Worm (Caenorhabditis elegans) whole organism, L1 larva: ENCODE data around the gene C55A6.10.

Experiments
- C04F5.9 ChIP-seq: sonication (generic microtip); optimal IDR thresholded peaks from 2 replicates; lab custom pipeline; 2016; ENCODE audit warnings: missing genetic modification characterization, missing compliant biosample characterization
- C16A3.4 ChIP-seq: fragments of 150-350 bp; optimal IDR thresholded peaks from 2 replicates; lab custom pipeline; 2014; ENCODE audit warnings: missing biosample characterization, missing genetic modification characterization
- C34B4.2 ChIP-seq: sonication (generic microtip); optimal IDR thresholded peaks from 2 replicates; lab custom pipeline; 2017; ENCODE audit warnings: mild to moderate bottlenecking, missing genetic modification characterization, missing compliant biosample characterization
- F16B12.6 ChIP-seq: fragments of 150-350 bp; optimal IDR thresholded peaks from 2 replicates; lab custom pipeline; 2014; ENCODE audit warnings: missing biosample characterization, missing genetic modification characterization
- alr-1 ChIP-seq: fragments of 200-800 bp; sonication (Bioruptor generic); optimal IDR thresholded peaks from 2 replicates; lab custom pipeline; 2018; ENCODE audit warnings: borderline replicate concordance, mild to moderate bottlenecking, missing genetic modification characterization, missing compliant biosample characterization
- aly-2 ChIP-seq: fragments of 150-350 bp; optimal IDR thresholded peaks from 2 replicates; lab custom pipeline; 2014; ENCODE audit warnings: missing biosample characterization, missing genetic modification characterization
- ama-1 ChIP-seq: fragments of 150-350 bp; optimal IDR thresholded peaks from 2 replicates; lab custom pipeline; 2014
- ceh-63 ChIP-seq: fragments of 200-800 bp; sonication (Bioruptor generic); optimal IDR thresholded peaks from 2 replicates; lab custom pipeline; 2018; ENCODE audit warnings: mild to moderate bottlenecking, missing genetic modification characterization, missing compliant biosample characterization
- ceh-8 ChIP-seq: fragments of 200-800 bp; sonication (Bioruptor generic); optimal IDR thresholded peaks from 2 replicates; lab custom pipeline; 2018; ENCODE audit warnings: mild to moderate bottlenecking, missing genetic modification characterization, moderate library complexity, missing compliant biosample characterization
- ceh-82 ChIP-seq, 3 experiments: fragments of 150-350 bp in 1 of 3; sonication (generic microtip) in 2 of 3; optimal IDR thresholded peaks; 2 replicates each; lab custom pipeline; 2014 to 2017; ENCODE audit warnings: missing biosample characterization in 3 of 3, missing genetic modification characterization in 3 of 3
- ceh-90 ChIP-seq: sonication (generic microtip); optimal IDR thresholded peaks from 2 replicates; lab custom pipeline; 2016; ENCODE audit warnings: missing genetic modification characterization, missing compliant biosample characterization
- dsc-1 ChIP-seq: sonication (generic microtip); optimal IDR thresholded peaks from 2 replicates; lab custom pipeline; 2016; ENCODE audit warnings: mild to moderate bottlenecking, missing genetic modification characterization, missing compliant biosample characterization
- efl-1 ChIP-seq, 4 experiments: fragments of 150-350 bp; optimal IDR thresholded peaks in 3 of 4; peaks in 1 of 4; 1 replicate in 1 of 4; 2 replicates in 3 of 4; lab custom pipeline; 2014; ENCODE audit warnings: missing biosample characterization in 2 of 4, missing genetic modification characterization in 2 of 4, missing genetic modification reagents in 2 of 4
- efl-3 ChIP-seq: fragments of 200-800 bp; sonication (Bioruptor generic); optimal IDR thresholded peaks from 2 replicates; lab custom pipeline; 2018; ENCODE audit warnings: mild to moderate bottlenecking, missing genetic modification characterization, missing compliant biosample characterization
- egl-13 ChIP-seq: sonication (generic microtip); optimal IDR thresholded peaks from 2 replicates; lab custom pipeline; 2016; ENCODE audit warnings: missing genotype, missing genetic modification reagents, missing genetic modification characterization, missing compliant biosample characterization
- egl-27 ChIP-seq, 2 experiments: fragments of 150-350 bp in 1 of 2; sonication (generic microtip); optimal IDR thresholded peaks; 3 replicates each; lab custom pipeline; 2017 to 2018; ENCODE audit warnings: missing biosample characterization in 2 of 2, missing genetic modification characterization in 2 of 2, missing genetic modification reagents in 2 of 2
- elt-2 ChIP-seq: sonication (generic microtip); optimal IDR thresholded peaks from 2 replicates; lab custom pipeline; 2016; ENCODE audit warnings: missing genetic modification characterization, mild to moderate bottlenecking, inconsistent platforms, missing compliant biosample characterization, missing genetic modification reagents
- fos-1 ChIP-seq: fragments of 150-350 bp; optimal IDR thresholded peaks from 2 replicates; lab custom pipeline; 2014; ENCODE audit warnings: missing biosample characterization, missing genetic modification characterization
- grh-1 ChIP-seq: fragments of 200-800 bp; sonication (Bioruptor generic); IDR thresholded peaks from 2 replicates; pipeline ENCODE4 v1.3.6; 2022; ENCODE audit warnings: missing genetic modification reagents, missing genetic modification characterization, missing compliant biosample characterization
- hlh-17 ChIP-seq: fragments of 200-800 bp; sonication (Bioruptor generic); optimal IDR thresholded peaks from 2 replicates; lab custom pipeline; 2018; ENCODE audit warnings: missing genetic modification characterization, mild to moderate bottlenecking, missing compliant biosample characterization, moderate library complexity, borderline replicate concordance
- hpl-2 ChIP-seq: fragments of 150-350 bp; optimal IDR thresholded peaks from 2 replicates; lab custom pipeline; 2014; ENCODE audit warnings: missing biosample characterization, missing genetic modification reagents, missing genetic modification characterization
- isw-1 ChIP-seq: fragments of 200-800 bp; sonication (Bioruptor generic); IDR thresholded peaks from 2 replicates; pipeline ENCODE4 v1.3.6; 2022; ENCODE audit warnings: missing genetic modification characterization, missing compliant biosample characterization
- jun-1 ChIP-seq: fragments of 150-350 bp; optimal IDR thresholded peaks from 2 replicates; lab custom pipeline; 2014; ENCODE audit warnings: missing biosample characterization, missing genetic modification reagents, missing genetic modification characterization
- lin-14 ChIP-seq: fragments of 200-800 bp; sonication (Bioruptor generic); optimal IDR thresholded peaks from 2 replicates; lab custom pipeline; 2018; ENCODE audit warnings: mild to moderate bottlenecking, missing genetic modification characterization, moderate library complexity, missing compliant biosample characterization
- lin-35 ChIP-seq, 2 experiments: fragments of 150-350 bp; optimal IDR thresholded peaks; 2 replicates each; lab custom pipeline; 2014; ENCODE audit warnings: missing biosample characterization in 2 of 2, missing genetic modification characterization in 2 of 2, missing genetic modification reagents in 2 of 2
- lin-39 ChIP-seq: fragments of 150-350 bp; optimal IDR thresholded peaks from 2 replicates; lab custom pipeline; 2014; ENCODE audit warnings: missing biosample characterization, missing genetic modification reagents, missing genetic modification characterization
- mef-2 ChIP-seq: fragments of 150-350 bp; optimal IDR thresholded peaks from 2 replicates; lab custom pipeline; 2014; ENCODE audit warnings: missing biosample characterization, missing genetic modification characterization
- mep-1 ChIP-seq: fragments of 150-350 bp; optimal IDR thresholded peaks from 2 replicates; lab custom pipeline; 2014; ENCODE audit warnings: missing biosample characterization, missing genetic modification characterization
- nhr-11 ChIP-seq: fragments of 150-350 bp; optimal IDR thresholded peaks from 2 replicates; lab custom pipeline; 2014; ENCODE audit warnings: missing biosample characterization, missing genetic modification characterization
- nhr-12 ChIP-seq: sonication (generic microtip); optimal IDR thresholded peaks from 2 replicates; lab custom pipeline; 2017; ENCODE audit warnings: missing biosample characterization, missing genetic modification characterization
- nhr-19 ChIP-seq: fragments of 200-800 bp; sonication (Bioruptor generic); conservative IDR thresholded peaks from 2 replicates; pipeline ENCODE4 v1.3.6; 2022; ENCODE audit warnings: missing genetic modification characterization, missing compliant biosample characterization
- nhr-76 ChIP-seq: sonication (generic microtip); optimal IDR thresholded peaks from 2 replicates; lab custom pipeline; 2017; ENCODE audit warnings: missing biosample characterization, missing genetic modification characterization
- nhr-85 ChIP-seq: sonication (generic microtip); peaks from one replicate; lab custom pipeline; 2016; ENCODE audit warnings: missing genetic modification characterization, inconsistent platforms, missing compliant biosample characterization
- nhr-90 ChIP-seq: sonication (generic microtip); optimal IDR thresholded peaks from 2 replicates; lab custom pipeline; 2016; ENCODE audit warnings: mild to moderate bottlenecking, missing genetic modification characterization, missing compliant biosample characterization; ENCODE audit not compliant: poor library complexity
- rnt-1 ChIP-seq: sonication (generic microtip); optimal IDR thresholded peaks from 2 replicates; lab custom pipeline; 2016; ENCODE audit warnings: mild to moderate bottlenecking, missing genetic modification characterization, moderate library complexity, missing compliant biosample characterization
- skn-1 ChIP-seq: fragments of 150-350 bp; optimal IDR thresholded peaks from 2 replicates; lab custom pipeline; 2014; ENCODE audit warnings: missing biosample characterization, missing genetic modification characterization
- snpc-4 ChIP-seq: fragments of 150-350 bp; optimal IDR thresholded peaks from 2 replicates; lab custom pipeline; 2014; ENCODE audit warnings: missing biosample characterization, missing genetic modification characterization
- snu-23 ChIP-seq: sonication (generic microtip); optimal IDR thresholded peaks from 2 replicates; lab custom pipeline; 2016; ENCODE audit warnings: missing genetic modification characterization, missing compliant biosample characterization
- sptf-1 ChIP-seq: fragments of 150-350 bp; optimal IDR thresholded peaks from 2 replicates; lab custom pipeline; 2014; ENCODE audit warnings: missing biosample characterization, missing genetic modification characterization
- unc-130 ChIP-seq: fragments of 150-350 bp; optimal IDR thresholded peaks from 2 replicates; lab custom pipeline; 2017; ENCODE audit warnings: missing biosample characterization, missing genetic modification characterization, inconsistent platforms
- unc-30 ChIP-seq: sonication (generic microtip); optimal IDR thresholded peaks from 2 replicates; lab custom pipeline; 2017; ENCODE audit warnings: missing biosample characterization, missing genetic modification characterization
- unc-62 ChIP-seq: fragments of 150-350 bp; optimal IDR thresholded peaks from 2 replicates; lab custom pipeline; 2014; ENCODE audit warnings: missing biosample characterization, missing genetic modification reagents, missing genetic modification characterization
- unc-86 ChIP-seq: sonication (generic microtip); optimal IDR thresholded peaks from 2 replicates; lab custom pipeline; 2016; ENCODE audit warnings: missing genetic modification characterization, missing compliant biosample characterization
- vab-15 ChIP-seq: sonication (generic microtip); optimal IDR thresholded peaks from 2 replicates; lab custom pipeline; 2017; ENCODE audit warnings: missing genotype, mild to moderate bottlenecking, missing genetic modification characterization, missing compliant biosample characterization
- xbp-1 ChIP-seq: sonication (generic microtip); optimal IDR thresholded peaks from 2 replicates; lab custom pipeline; 2016; ENCODE audit warnings: missing genetic modification characterization, missing compliant biosample characterization
- zip-4 ChIP-seq: fragments of 200-800 bp; sonication (Bioruptor generic); optimal IDR thresholded peaks from 2 replicates; lab custom pipeline; 2018; ENCODE audit warnings: mild to moderate bottlenecking, missing genetic modification characterization, moderate library complexity, missing compliant biosample characterization
- ztf-4 ChIP-seq: fragments of 150-350 bp; optimal IDR thresholded peaks from 2 replicates; lab custom pipeline; 2014; ENCODE audit warnings: missing biosample characterization, missing genetic modification characterization

C55A6.10 gene

DNA sequence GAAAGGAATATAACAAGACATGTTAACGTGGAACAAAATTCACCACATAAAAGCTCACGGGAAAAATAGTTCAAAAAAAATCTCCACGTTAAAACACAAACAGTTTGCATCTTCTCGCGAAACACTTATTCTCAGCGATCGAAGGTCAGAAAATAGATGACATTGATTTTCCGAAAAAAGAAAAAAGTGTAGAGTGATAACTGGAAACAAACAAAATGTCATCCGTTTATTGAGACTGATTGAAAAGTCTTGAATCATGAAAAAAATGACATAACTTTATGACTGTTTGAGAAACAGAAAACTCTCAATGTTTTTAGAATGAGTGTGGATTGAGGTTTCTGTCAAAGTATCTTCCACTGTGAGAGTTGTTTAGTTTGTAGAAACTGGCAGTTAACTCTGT, 12.6 kb downstream of the C55A6.10 start, which contains the start of gene C55A6.4:
C55A6.4 (minus strand) TSS at position 101 of the 400 bp plus-strand sequence.
- TF ChIP-seq nhr-12 (no peak), unc-30 (no peak), sptf-1 (tag; lab: Kevin White, UChicago) (no peak), unc-130 (tag; lab: Kevin White, UChicago) (no peak), lin-35 (GFP tag; optimal IDR thresholded peaks at IDR 0.05; lab: Kevin White, UChicago) (no peak), jun-1 (tag; lab: Kevin White, UChicago) (no peak), nhr-90 (no peak), unc-62 (no peak), nhr-19 (GFP tag; lab: Robert Waterston, UW) (no peak), aly-2 (tag; lab: Kevin White, UChicago) (no peak), ceh-82 (tag; optimal IDR thresholded peaks at IDR 0.05; lab: Kevin White, UChicago) (no peak), grh-1 (GFP tag; lab: Robert Waterston, UW) (no peak), hlh-17 (GFP tag; lab: Kevin White, UChicago) (no peak), skn-1 (tag; lab: Kevin White, UChicago) (no peak), unc-86 (tag; lab: Kevin White, UChicago) (no peak), elt-2 (tag; lab: Kevin White, UChicago) (no peak)

DNA sequence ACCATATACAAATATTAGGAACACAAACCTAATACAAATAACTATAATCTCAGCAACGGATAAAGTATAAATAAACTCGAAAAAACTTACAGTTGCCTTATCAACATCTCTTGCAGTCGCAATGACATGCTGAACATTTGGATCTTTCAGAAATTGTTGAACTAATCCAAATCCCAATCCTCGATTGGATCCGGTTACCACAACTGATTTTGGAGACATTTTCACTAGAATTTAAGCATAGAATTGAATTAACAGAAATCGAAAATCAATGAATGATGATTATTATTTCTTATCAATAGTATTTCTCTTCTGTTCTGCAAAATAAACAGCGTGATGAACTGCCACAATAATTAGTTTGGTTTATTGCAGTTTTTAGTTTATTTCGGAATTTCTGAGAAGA, 15.1 kb downstream of the C55A6.10 start, which contains the start of the genes C55A6.11 and C55A6.7:
C55A6.11 (plus strand) TSS at position 301 of the 400 bp plus-strand sequence.
C55A6.7 (minus strand) TSS at position 316 of the 400 bp plus-strand sequence.
- TF ChIP-seq ceh-63 (no peak), snpc-4 (no peak), nhr-11 (tag; lab: Kevin White, UChicago) (no peak), nhr-76 (tag; lab: Kevin White, UChicago) (no peak), skn-1 (tag; lab: Kevin White, UChicago) (no peak), hpl-2 (GFP tag; lab: Kevin White, UChicago) (no peak), mef-2 (tag; lab: Kevin White, UChicago) (no peak), isw-1 (GFP tag; lab: Robert Waterston, UW) (no peak), fos-1 (tag; lab: Kevin White, UChicago) (no peak), mep-1 (tag; lab: Kevin White, UChicago) (no peak), nhr-85 (no peak), ztf-4 (tag; lab: Kevin White, UChicago) (no peak), alr-1 (no peak), nhr-12 (no peak), C04F5.9 (tag; lab: Kevin White, UChicago) (no peak)
- TF ChIP-seq, all 84 proteins: peak for 0

- TF ChIP-seq snpc-4: peak; percentile 83
- TF ChIP-seq C34B4.2: peak; percentile 5
- TF ChIP-seq hpl-2 (GFP tag; lab: Kevin White, UChicago): no peak
- TF ChIP-seq ama-1 (lab: Kevin White, UChicago): peak; percentile 13
- TF ChIP-seq zip-4 (GFP tag; lab: Kevin White, UChicago): peak; percentile 80
- TF ChIP-seq xbp-1 (tag; lab: Kevin White, UChicago): peak; percentile 90
- peak; percentile 92 for TF ChIP-seq snu-23 (GFP tag; lab: Kevin White, UChicago)
- peak; percentile 91 for TF ChIP-seq unc-130 (tag; lab: Kevin White, UChicago)
- peak; percentile 47 for TF ChIP-seq efl-3 (GFP tag; lab: Kevin White, UChicago)
- no peak for TF ChIP-seq vab-15 (tag; lab: Kevin White, UChicago)
- peak; percentile 67 for TF ChIP-seq F16B12.6 (tag; lab: Kevin White, UChicago)
- TF ChIP-seq lin-35 (GFP tag; optimal IDR thresholded peaks at IDR 0.05; lab: Kevin White, UChicago): peak; percentile 99
- TF ChIP-seq lin-39 (tag; lab: Kevin White, UChicago): peak; percentile 91
- TF ChIP-seq nhr-19 (GFP tag; lab: Robert Waterston, UW): peak; percentile 92
- TF ChIP-seq ceh-8: peak; percentile 92
- TF ChIP-seq egl-27 (tag; optimal IDR thresholded peaks at IDR 0.05; lab: Kevin White, UChicago): peak in 1 of 2 experiments; percentile 43
- TF ChIP-seq dsc-1 (tag; lab: Kevin White, UChicago): peak; percentile 94
- peak; percentile 36 for TF ChIP-seq ceh-90
- peak; percentile 81 for TF ChIP-seq nhr-11 (tag; lab: Kevin White, UChicago)
- peak; percentile 82 for TF ChIP-seq C16A3.4 (tag; lab: Kevin White, UChicago)
- TF ChIP-seq efl-1 (optimal IDR thresholded peaks at IDR 0.05; lab: Kevin White, UChicago): peak; percentile 98 to 99
- TF ChIP-seq efl-1 (GFP tag; optimal IDR thresholded peaks at IDR 0.05 in 1 of 2; lab: Kevin White, UChicago): peak; percentile 99 to 100
- TF ChIP-seq lin-14 (GFP tag; lab: Kevin White, UChicago): peak; percentile 84
- TF ChIP-seq isw-1 (GFP tag; lab: Robert Waterston, UW): peak; percentile 89
- TF ChIP-seq egl-13: peak; percentile 77
- TF ChIP-seq ceh-82 (tag; optimal IDR thresholded peaks at IDR 0.05; lab: Kevin White, UChicago): peak; percentile 80 to 93 (median 92)
- peak; percentile 43 for TF ChIP-seq nhr-76 (tag; lab: Kevin White, UChicago)
- TF ChIP-seq rnt-1 (tag; lab: Kevin White, UChicago): peak; percentile 95
- TF ChIP-seq fos-1 (tag; lab: Kevin White, UChicago): peak; percentile 84
Observed at ce11 chrV:11521448-11521847, 16.3 kb downstream of the C55A6.10 start, which contains the start of gene pafo-1. Gene pafo-1, plus strand, starts transcription at chrV:11521703.
